Fruit fly (Drosophila melanogaster) whole organism, prepupa: Measurements from ENCODE around the gene CG6974.
A peak's percentile ranks its signal among the peaks of the same experiment; 100 is the strongest.

Source experiments
- CG10631 ChIP-seq: fragments of 200-800 bp; sonication (Bioruptor generic); optimal IDR thresholded peaks from 2 replicates; lab custom pipeline; 2016; ENCODE audit warnings: missing biosample characterization, missing genetic modification characterization
- CG10669 ChIP-seq: fragments of 200-800 bp; sonication (Bioruptor generic); optimal IDR thresholded peaks from 3 replicates; lab custom pipeline; 2018; ENCODE audit warnings: missing biosample characterization, mild to moderate bottlenecking, missing genetic modification characterization, moderate library complexity
- CG11762 ChIP-seq: fragments of 200-800 bp; sonication (Bioruptor generic); optimal IDR thresholded peaks from 3 replicates; lab custom pipeline; 2016; ENCODE audit warnings: missing biosample characterization, missing genetic modification characterization; ENCODE audit not compliant: insufficient read depth
- CG11902 ChIP-seq: fragments of 200-800 bp; sonication (Bioruptor generic); optimal IDR thresholded peaks from 3 replicates; lab custom pipeline; 2016; ENCODE audit warnings: missing biosample characterization, missing genetic modification characterization
- CG15336 ChIP-seq: fragments of 200-800 bp; sonication (Bioruptor generic); IDR thresholded peaks from 2 replicates; pipeline ENCODE4 v1.3.6; 2022; ENCODE audit warnings: missing biosample characterization, missing genetic modification characterization
- CG1621 ChIP-seq: fragments of 200-800 bp; sonication (Bioruptor generic); optimal IDR thresholded peaks from 3 replicates; lab custom pipeline; 2018; ENCODE audit warnings: missing biosample characterization, mild to moderate bottlenecking, missing genetic modification characterization
- CG3032 ChIP-seq: fragments of 200-800 bp; optimal IDR thresholded peaks from 2 replicates; lab custom pipeline; 2019; ENCODE audit warnings: missing biosample characterization, mild to moderate bottlenecking, missing genetic modification characterization, moderate library complexity
- CG32006 ChIP-seq: fragments of 200-800 bp; sonication (Bioruptor generic); optimal IDR thresholded peaks from 3 replicates; lab custom pipeline; 2017; ENCODE audit warnings: missing biosample characterization, mild to moderate bottlenecking, missing genetic modification characterization
- CG34406 ChIP-seq: fragments of 200-800 bp; sonication (Bioruptor generic); optimal IDR thresholded peaks from 3 replicates; lab custom pipeline; 2016; ENCODE audit warnings: missing biosample characterization, missing genetic modification characterization
- CG3919 ChIP-seq: fragments of 200-800 bp; sonication (Bioruptor generic); optimal IDR thresholded peaks from 3 replicates; lab custom pipeline; 2016; ENCODE audit warnings: missing biosample characterization, missing genetic modification characterization
- CG4318 ChIP-seq: fragments of 200-800 bp; sonication (Bioruptor generic); optimal IDR thresholded peaks from 3 replicates; lab custom pipeline; 2017; ENCODE audit warnings: missing biosample characterization, mild to moderate bottlenecking, missing genetic modification characterization
- CG6163 ChIP-seq: fragments of 200-800 bp; sonication (Bioruptor generic); IDR thresholded peaks from 3 replicates; pipeline ENCODE4 v1.3.6; 2022; ENCODE audit warnings: missing biosample characterization, missing genetic modification characterization
- CG6276 ChIP-seq: fragments of 200-800 bp; sonication (Bioruptor generic); optimal IDR thresholded peaks from 2 replicates; lab custom pipeline; 2017; ENCODE audit warnings: missing biosample characterization, mild to moderate bottlenecking, missing genetic modification characterization
- CG6792 ChIP-seq: fragments of 200-800 bp; sonication (Bioruptor generic); optimal IDR thresholded peaks from 3 replicates; lab custom pipeline; 2016; ENCODE audit warnings: missing biosample characterization, missing genetic modification characterization
- CG6808 ChIP-seq: fragments of 200-800 bp; sonication (Bioruptor generic); optimal IDR thresholded peaks from 3 replicates; lab custom pipeline; 2017; ENCODE audit warnings: missing biosample characterization, missing genetic modification characterization, mild to moderate bottlenecking, moderate library complexity, missing genetic modification reagents
- CG6854 ChIP-seq: fragments of 200-800 bp; sonication (Bioruptor generic); optimal IDR thresholded peaks from 2 replicates; lab custom pipeline; 2017; ENCODE audit warnings: missing biosample characterization, mild to moderate bottlenecking, missing genetic modification characterization
- CG7368 ChIP-seq: fragments of 200-800 bp; sonication (Bioruptor generic); optimal IDR thresholded peaks from 3 replicates; lab custom pipeline; 2016; ENCODE audit warnings: missing biosample characterization, missing genetic modification characterization
- CG8119 ChIP-seq: fragments of 200-800 bp; sonication (Bioruptor generic); IDR thresholded peaks from 3 replicates; pipeline ENCODE4 v1.3.6; 2022; ENCODE audit warnings: missing biosample characterization, missing genetic modification characterization
- CG8632 ChIP-seq: fragments of 200-800 bp; sonication (Bioruptor generic); optimal IDR thresholded peaks from 3 replicates; lab custom pipeline; 2016; ENCODE audit warnings: missing biosample characterization, missing genetic modification characterization
- CG9139 ChIP-seq: fragments of 200-800 bp; sonication (Bioruptor generic); optimal IDR thresholded peaks from 3 replicates; lab custom pipeline; 2017; ENCODE audit warnings: missing biosample characterization, mild to moderate bottlenecking, missing genetic modification characterization
- Eip75B ChIP-seq: fragments of 200-800 bp; sonication (Bioruptor generic); optimal IDR thresholded peaks from 3 replicates; lab custom pipeline; 2016; ENCODE audit warnings: missing biosample characterization, missing genetic modification characterization
- Eip78C ChIP-seq: fragments of 200-800 bp; sonication (Bioruptor generic); peaks from one replicate; lab custom pipeline; 2016; ENCODE audit warnings: missing biosample characterization, missing genetic modification characterization
- Ets21C ChIP-seq: fragments of 200-800 bp; sonication (Bioruptor generic); optimal IDR thresholded peaks from 3 replicates; lab custom pipeline; 2016; ENCODE audit warnings: missing biosample characterization, missing genetic modification characterization
- Gug ChIP-seq: fragments of 200-800 bp; sonication (Bioruptor generic); IDR thresholded peaks from 2 replicates; pipeline ENCODE4 v1.3.6; 2022; ENCODE audit warnings: missing biosample characterization, missing genetic modification characterization
- Hr39 ChIP-seq: fragments of 200-800 bp; sonication (Bioruptor generic); optimal IDR thresholded peaks from 2 replicates; lab custom pipeline; 2016; ENCODE audit warnings: missing biosample characterization, missing genetic modification characterization
- Hr4 ChIP-seq: fragments of 200-800 bp; sonication (Bioruptor generic); optimal IDR thresholded peaks from 3 replicates; lab custom pipeline; 2016; ENCODE audit warnings: missing biosample characterization, missing genetic modification characterization
- Lpt ChIP-seq: fragments of 200-800 bp; sonication (Bioruptor generic); optimal IDR thresholded peaks from 3 replicates; lab custom pipeline; 2016; ENCODE audit warnings: missing biosample characterization, missing genetic modification characterization
- Met ChIP-seq: fragments of 200-800 bp; sonication (Bioruptor generic); optimal IDR thresholded peaks from 3 replicates; lab custom pipeline; 2016; ENCODE audit warnings: missing biosample characterization, missing genetic modification characterization
- OdsH ChIP-seq: fragments of 200-800 bp; sonication (Bioruptor generic); optimal IDR thresholded peaks from 3 replicates; lab custom pipeline; 2016; ENCODE audit warnings: missing biosample characterization, missing genetic modification characterization
- Smox ChIP-seq: fragments of 200-800 bp; sonication (Bioruptor generic); optimal IDR thresholded peaks from 3 replicates; lab custom pipeline; 2016; ENCODE audit warnings: missing biosample characterization, missing genetic modification characterization
- Sox14 ChIP-seq: fragments of 200-800 bp; sonication (Bioruptor generic); optimal IDR thresholded peaks from 3 replicates; lab custom pipeline; 2016; ENCODE audit warnings: missing biosample characterization, missing genetic modification characterization
- Sox15 ChIP-seq: fragments of 200-800 bp; sonication (Bioruptor generic); optimal IDR thresholded peaks from 3 replicates; lab custom pipeline; 2016; ENCODE audit warnings: missing biosample characterization, missing genetic modification characterization
- achi ChIP-seq: fragments of 200-800 bp; sonication (Bioruptor generic); optimal IDR thresholded peaks from 3 replicates; lab custom pipeline; 2016; ENCODE audit warnings: missing biosample characterization, missing genetic modification characterization
- acj6 ChIP-seq: fragments of 200-800 bp; sonication (Bioruptor generic); optimal IDR thresholded peaks from 3 replicates; lab custom pipeline; 2016; ENCODE audit warnings: missing biosample characterization, missing genetic modification characterization
- cyc ChIP-seq: fragments of 200-800 bp; sonication (Bioruptor generic); optimal IDR thresholded peaks from 3 replicates; lab custom pipeline; 2016; ENCODE audit warnings: missing biosample characterization, missing genetic modification characterization
- dac ChIP-seq: fragments of 200-800 bp; sonication (Bioruptor generic); optimal IDR thresholded peaks from 2 replicates; lab custom pipeline; 2017; ENCODE audit warnings: missing biosample characterization, mild to moderate bottlenecking, missing genetic modification characterization
- eg ChIP-seq: fragments of 200-800 bp; sonication (Bioruptor generic); IDR thresholded peaks from 3 replicates; pipeline ENCODE4 v1.3.6; 2022; ENCODE audit warnings: missing biosample characterization, missing genetic modification characterization
- esn ChIP-seq: fragments of 200-800 bp; sonication (Bioruptor generic); optimal IDR thresholded peaks from 2 replicates; lab custom pipeline; 2016; ENCODE audit warnings: missing biosample characterization, mild to moderate bottlenecking, missing genetic modification characterization, moderate library complexity
- fd59A ChIP-seq: fragments of 200-800 bp; sonication (Bioruptor generic); optimal IDR thresholded peaks from 2 replicates; lab custom pipeline; 2017; ENCODE audit warnings: missing biosample characterization, mild to moderate bottlenecking, missing genetic modification characterization, missing genetic modification reagents
- fd85E ChIP-seq: fragments of 200-800 bp; sonication (Bioruptor generic); optimal IDR thresholded peaks from 3 replicates; lab custom pipeline; 2016; ENCODE audit warnings: missing biosample characterization, missing genetic modification characterization
- fkh ChIP-seq: fragments of 200-800 bp; sonication (Bioruptor generic); optimal IDR thresholded peaks from 3 replicates; lab custom pipeline; 2017; ENCODE audit warnings: missing biosample characterization, mild to moderate bottlenecking, missing genetic modification characterization, moderate library complexity
- lz ChIP-seq: fragments of 200-800 bp; sonication (Bioruptor generic); optimal IDR thresholded peaks from 3 replicates; lab custom pipeline; 2016; ENCODE audit warnings: missing biosample characterization, missing genetic modification characterization
- net ChIP-seq: fragments of 200-800 bp; sonication (Bioruptor generic); optimal IDR thresholded peaks from 3 replicates; lab custom pipeline; 2016; ENCODE audit warnings: missing biosample characterization, missing genetic modification characterization
- pdm3 ChIP-seq: fragments of 200-800 bp; sonication (Bioruptor generic); optimal IDR thresholded peaks from 3 replicates; lab custom pipeline; 2016; ENCODE audit warnings: missing biosample characterization, missing genetic modification characterization
- salr ChIP-seq, 2 experiments: fragments of 200-800 bp; sonication (Bioruptor generic); optimal IDR thresholded peaks; 3 replicates each; lab custom pipeline; 2016 to 2018; ENCODE audit warnings: missing biosample characterization in 2 of 2, missing genetic modification characterization in 2 of 2, mild to moderate bottlenecking in 1 of 2
- ss ChIP-seq, 2 experiments: fragments of 200-800 bp; sonication (Bioruptor generic); optimal IDR thresholded peaks; 2 replicates in 1 of 2; 3 replicates in 1 of 2; lab custom pipeline; 2017 to 2018; ENCODE audit warnings: mild to moderate bottlenecking in 2 of 2, missing biosample characterization in 2 of 2, missing genetic modification characterization in 2 of 2, moderate library complexity in 1 of 2
- svp ChIP-seq: fragments of 200-800 bp; sonication (Bioruptor generic); peaks from one replicate; lab custom pipeline; 2016; ENCODE audit warnings: missing biosample characterization, missing genetic modification characterization
- vri ChIP-seq: fragments of 200-800 bp; sonication (Bioruptor generic); optimal IDR thresholded peaks from 3 replicates; lab custom pipeline; 2016; ENCODE audit warnings: missing biosample characterization, mild to moderate bottlenecking, missing genetic modification characterization

CG6974 gene

dm6 chr3R:15112232-15112631 is 33.1 kb upstream of the CG6974 start (continued):
- TF ChIP-seq CG10669 (GFP tag; lab: Kevin White, UChicago) (no peak), CG3032 (peak; percentile 39), cyc (GFP tag; lab: Kevin White, UChicago) (no peak), CG11762 (no peak), esn (GFP tag; lab: Kevin White, UChicago) (no peak), pdm3 (GFP tag; lab: Kevin White, UChicago) (peak; percentile 37), CG1621 (no peak), Eip75B (GFP tag; lab: Kevin White, UChicago) (peak; percentile 80), CG10631 (no peak), lz (GFP tag; lab: Kevin White, UChicago) (no peak)

dm6 chr3R:15110135-15110534 is 31.1 kb upstream of the CG6974 start:
- no peak for TF ChIP-seq Met (GFP tag; lab: Kevin White, UChicago)
- TF ChIP-seq vri (GFP tag; lab: Kevin White, UChicago): no peak
- peak; percentile 56 for TF ChIP-seq Hr4
- no peak for TF ChIP-seq CG6854 (GFP tag; lab: Kevin White, UChicago)
- peak; percentile 34 for TF ChIP-seq CG6276
- TF ChIP-seq fkh (GFP tag; lab: Kevin White, UChicago): no peak
- peak; percentile 69 for TF ChIP-seq Eip78C
- TF ChIP-seq CG3032: peak; percentile 1
- TF ChIP-seq eg: peak; percentile 66; the same call in 1 of the 3 replicates
- TF ChIP-seq CG3919 (GFP tag; lab: Kevin White, UChicago): peak; percentile 13
- no peak for TF ChIP-seq dac (GFP tag; lab: Kevin White, UChicago)
- TF ChIP-seq Smox (GFP tag; lab: Kevin White, UChicago): no peak
- TF ChIP-seq CG4318 (GFP tag; lab: Kevin White, UChicago): peak; percentile 23
- no peak for TF ChIP-seq Ets21C (GFP tag; lab: Kevin White, UChicago)
- TF ChIP-seq CG15336 (GFP tag; lab: Robert Waterston, UW): peak; percentile 67; the same call in 1 of the 2 replicates
- no peak for TF ChIP-seq fd59A (GFP tag; lab: Kevin White, UChicago)
- peak in 1 of 2 experiments; percentile 27 for TF ChIP-seq salr (GFP tag; optimal IDR thresholded peaks at IDR 0.05; lab: Kevin White, UChicago)
- TF ChIP-seq OdsH (GFP tag; lab: Kevin White, UChicago): peak; percentile 21
- no peak for TF ChIP-seq fd85E (GFP tag; lab: Kevin White, UChicago)
- no peak for TF ChIP-seq lz (GFP tag; lab: Kevin White, UChicago)
- TF ChIP-seq svp (GFP tag; lab: Kevin White, UChicago): peak; percentile 45
- TF ChIP-seq CG32006 (GFP tag; lab: Kevin White, UChicago): peak; percentile 64
- peak in 1 of 2 experiments; percentile 8 for TF ChIP-seq ss (GFP tag; optimal IDR thresholded peaks at IDR 0.05; lab: Kevin White, UChicago)
- TF ChIP-seq achi (GFP tag; lab: Kevin White, UChicago): peak; percentile 11
- peak; percentile 9 for TF ChIP-seq net
- TF ChIP-seq CG8632 (GFP tag; lab: Kevin White, UChicago): no peak
- TF ChIP-seq CG8119: peak; percentile 54
- no peak for TF ChIP-seq CG10669 (GFP tag; lab: Kevin White, UChicago)
- TF ChIP-seq pdm3 (GFP tag; lab: Kevin White, UChicago): peak; percentile 30
- TF ChIP-seq CG1621: no peak
- peak; percentile 59; the same call in 2 of the 3 replicates for TF ChIP-seq CG6163 (GFP tag; lab: Robert Waterston, UW)
- TF ChIP-seq Hr39 (GFP tag; lab: Kevin White, UChicago): no peak
- peak; percentile 14 for TF ChIP-seq acj6 (GFP tag; lab: Kevin White, UChicago)
- TF ChIP-seq Sox15: no peak

dm6 chr3R:15095550-15096031 is 16.5 kb upstream of the CG6974 start, which contains the start of gene CG6966:
CG6966 (minus strand) TSS chr3R:15095631.
- TF ChIP-seq Gug (GFP tag; lab: Robert Waterston, UW) (no peak), CG6792 (GFP tag; lab: Kevin White, UChicago) (peak; percentile 79), CG6276 (no peak), ss (GFP tag; optimal IDR thresholded peaks at IDR 0.05; lab: Kevin White, UChicago) (peak; percentile 47 to 74), CG11902 (peak; percentile 80), Eip75B (GFP tag; lab: Kevin White, UChicago) (peak; percentile 81), Sox14 (GFP tag; lab: Kevin White, UChicago) (peak; percentile 75), CG34406 (peak; percentile 74), salr (GFP tag; optimal IDR thresholded peaks at IDR 0.05; lab: Kevin White, UChicago) (peak; percentile 18 to 94), Lpt (GFP tag; lab: Kevin White, UChicago) (no peak), Smox (GFP tag; lab: Kevin White, UChicago) (peak; percentile 85), dac (GFP tag; lab: Kevin White, UChicago) (peak; percentile 48), CG6808 (GFP tag; lab: Kevin White, UChicago) (peak; percentile 36), CG3919 (GFP tag; lab: Kevin White, UChicago) (peak; percentile 69), CG11762 (peak; percentile 63), CG9139 (peak; percentile 59), CG7368 (GFP tag; lab: Kevin White, UChicago) (peak; percentile 66)
